Worm (Caenorhabditis elegans) whole organism, early embryonic: ENCODE results near the gene Y37D8A.26.

Experiments used
- B0310.2 ChIP-seq: sonication (generic microtip); optimal IDR thresholded peaks from 2 replicates; lab custom pipeline; 2016; ENCODE audit warnings: mild to moderate bottlenecking, missing genetic modification characterization, missing compliant biosample characterization
- F13C5.2 ChIP-seq: sonication (generic microtip); optimal IDR thresholded peaks from 2 replicates; lab custom pipeline; 2017; ENCODE audit warnings: mild to moderate bottlenecking, missing genetic modification characterization, inconsistent platforms, missing compliant biosample characterization
- ama-1 ChIP-seq: fragments of 150-350 bp; optimal IDR thresholded peaks from 2 replicates; lab custom pipeline; 2014
- flt-1 ChIP-seq: fragments of 200-800 bp; sonication (Bioruptor generic); IDR thresholded peaks from 2 replicates; pipeline ENCODE4 v1.3.6; 2022; ENCODE audit warnings: missing genetic modification characterization, missing compliant biosample characterization
- tbx-11 ChIP-seq: fragments of 200-800 bp; sonication (Bioruptor generic); IDR thresholded peaks from 2 replicates; pipeline ENCODE4 v1.3.6; 2022; ENCODE audit warnings: missing genetic modification characterization, missing compliant biosample characterization
- tra-4 ChIP-seq: sonication (generic microtip); optimal IDR thresholded peaks from 2 replicates; lab custom pipeline; 2017; ENCODE audit warnings: missing genetic modification characterization, missing compliant biosample characterization

- TF ChIP-seq tra-4 (tag; lab: Kevin White, UChicago): no peak
- no peak for TF ChIP-seq flt-1 (GFP tag; lab: Robert Waterston, UW)
- TF ChIP-seq ama-1: no peak
- no peak for TF ChIP-seq F13C5.2 (tag; lab: Kevin White, UChicago)
- no peak for TF ChIP-seq tbx-11 (GFP tag; lab: Robert Waterston, UW)
- no peak for TF ChIP-seq B0310.2 (tag; lab: Kevin White, UChicago)
Measured at ce11 chrIII:12849691-12850090, 6.8 kb downstream of the Y37D8A.26 start.
